8 worm cellular contexts compared by ENCODE assay signal in genomic region chrII:11132542-11132941, ce11.
TF ChIP-seq lines count a peak whose summit lies in the region.

F40F8.11 (minus strand) TSS chrII:11132590.

TF ChIP-seq in whole organism, L1 larva, 84 proteins besides CTCF, POLR2A, EP300 and RAD21 (continues in another document):
- TF ChIP-seq lsy-2 (tag; optimal IDR thresholded peaks at IDR 0.05; lab: Kevin White, UChicago) (peak; percentile 66 to 78), lin-13 (GFP tag; optimal IDR thresholded peaks at IDR 0.05; lab: Kevin White, UChicago) (no peak), dpl-1 (GFP tag; optimal IDR thresholded peaks at IDR 0.05; lab: Kevin White, UChicago) (peak; percentile 80 to 91 (median 88)), unc-86 (tag; optimal IDR thresholded peaks at IDR 0.05; lab: Kevin White, UChicago) (peak; percentile 3), nhr-90 (tag; optimal IDR thresholded peaks at IDR 0.05; lab: Kevin White, UChicago; ENCODE audit: poor library complexity) (no peak), xbp-1 (tag; optimal IDR thresholded peaks at IDR 0.05; lab: Kevin White, UChicago) (peak; percentile 21), blmp-1 (tag; optimal IDR thresholded peaks at IDR 0.05; lab: Kevin White, UChicago) (peak; percentile 35), mdl-1 (tag; optimal IDR thresholded peaks at IDR 0.05; lab: Kevin White, UChicago) (no peak), unc-98 (GFP tag; IDR thresholded peaks at IDR 0.05; lab: Robert Waterston, UW) (no peak), ces-1 (GFP tag; optimal IDR thresholded peaks at IDR 0.05; lab: Kevin White, UChicago) (no peak), isw-1 (GFP tag; IDR thresholded peaks at IDR 0.05; lab: Robert Waterston, UW) (0 out of 2 replicates have a peak, but pooled peaks have one; percentile 1)

TF ChIP-seq in whole organism, L2 larva, 48 proteins besides CTCF, POLR2A, EP300 and RAD21 (continues in another document):
- peak; percentile 15 for TF ChIP-seq F13H6.1 (tag; optimal IDR thresholded peaks at IDR 0.05; lab: Kevin White, UChicago)
- no peak for TF ChIP-seq alr-1 (tag; optimal IDR thresholded peaks at IDR 0.05; lab: Kevin White, UChicago)
- no peak for TF ChIP-seq elt-3 (tag; optimal IDR thresholded peaks at IDR 0.05; lab: Kevin White, UChicago)
- TF ChIP-seq sma-3 (GFP tag; optimal IDR thresholded peaks at IDR 0.05; lab: Kevin White, UChicago) = no peak
- no peak for TF ChIP-seq nhr-12 (tag; optimal IDR thresholded peaks at IDR 0.05; lab: Kevin White, UChicago)
- peak; percentile 18 to 77 for TF ChIP-seq lsy-2 (tag; optimal IDR thresholded peaks at IDR 0.05; lab: Kevin White, UChicago)
- no peak for TF ChIP-seq ceh-82 (tag; optimal IDR thresholded peaks at IDR 0.05; lab: Kevin White, UChicago)
- TF ChIP-seq mbf-1 (tag; optimal IDR thresholded peaks at IDR 0.05; lab: Kevin White, UChicago) = no peak
- no peak for TF ChIP-seq ceh-16 (tag; optimal IDR thresholded peaks at IDR 0.05; lab: Kevin White, UChicago)
- TF ChIP-seq lin-13 (GFP tag; optimal IDR thresholded peaks at IDR 0.05; lab: Kevin White, UChicago) = peak; percentile 54
- peak; percentile 48 for TF ChIP-seq crh-2 (tag; optimal IDR thresholded peaks at IDR 0.05; lab: Kevin White, UChicago)
- TF ChIP-seq dmd-4 (tag; optimal IDR thresholded peaks at IDR 0.05; lab: Kevin White, UChicago) = no peak

TF ChIP-seq in whole organism, L3 larva, 47 proteins besides CTCF, POLR2A, EP300 and RAD21 (continues in another document):
- peak; percentile 8 for TF ChIP-seq snpc-4 (tag; optimal IDR thresholded peaks at IDR 0.05; lab: Kevin White, UChicago)
- no peak for TF ChIP-seq nhr-76 (tag; optimal IDR thresholded peaks at IDR 0.05; lab: Kevin White, UChicago)
- TF ChIP-seq pha-4 (tag; optimal IDR thresholded peaks at IDR 0.05; lab: Kevin White, UChicago) = peak; percentile 31
- no peak for TF ChIP-seq nhr-12 (tag; optimal IDR thresholded peaks at IDR 0.05; lab: Kevin White, UChicago)
- TF ChIP-seq elt-3 (tag; optimal IDR thresholded peaks at IDR 0.05; lab: Kevin White, UChicago) = no peak
- TF ChIP-seq elt-2 (tag; optimal IDR thresholded peaks at IDR 0.05; lab: Kevin White, UChicago) = peak; percentile 18
- TF ChIP-seq nfya-1 (tag; optimal IDR thresholded peaks at IDR 0.05; lab: Kevin White, UChicago; ENCODE audit: insufficient read depth) = peak; percentile 54
- TF ChIP-seq ZK546.5 (tag; optimal IDR thresholded peaks at IDR 0.05; lab: Kevin White, UChicago) = no peak
- peak; percentile 47 for TF ChIP-seq lin-15B (tag; optimal IDR thresholded peaks at IDR 0.05; lab: Kevin White, UChicago)
- peak; percentile 53 for TF ChIP-seq nhr-23 (tag; optimal IDR thresholded peaks at IDR 0.05; lab: Kevin White, UChicago)
- TF ChIP-seq nhr-67 (tag; optimal IDR thresholded peaks at IDR 0.05; lab: Kevin White, UChicago) = no peak
- no peak for TF ChIP-seq fkh-10 (GFP tag; optimal IDR thresholded peaks at IDR 0.05; lab: Kevin White, UChicago)

TF ChIP-seq in whole organism, L4 larva, 104 proteins besides CTCF, POLR2A, EP300 and RAD21 (continues in another document):
- TF ChIP-seq lin-38 (GFP tag; IDR thresholded peaks at IDR 0.05; lab: Robert Waterston, UW) = peak; percentile 93
- TF ChIP-seq dpl-1 (GFP tag; optimal IDR thresholded peaks at IDR 0.05; lab: Kevin White, UChicago) = peak; percentile 86
- peak; percentile 66 for TF ChIP-seq dve-1 (tag; optimal IDR thresholded peaks at IDR 0.05; lab: Kevin White, UChicago; ENCODE audit: insufficient read depth)
- peak; percentile 68 for TF ChIP-seq mes-2 (tag; optimal IDR thresholded peaks at IDR 0.05; lab: Kevin White, UChicago; ENCODE audit: poor library complexity, severe bottlenecking)
- peak; percentile 8 for TF ChIP-seq aha-1 (tag; lab: Kevin White, UChicago)
- TF ChIP-seq daf-16 (GFP tag; optimal IDR thresholded peaks at IDR 0.05; lab: Kevin White, UChicago) = peak in 1 of 2 experiments; percentile 44
- peak; percentile 32 for TF ChIP-seq daf-16 (tag; optimal IDR thresholded peaks at IDR 0.05; lab: Kevin White, UChicago)
- no peak for TF ChIP-seq fos-1 (tag; optimal IDR thresholded peaks at IDR 0.05; lab: Kevin White, UChicago)
- TF ChIP-seq mep-1 (tag; optimal IDR thresholded peaks at IDR 0.05; lab: Kevin White, UChicago) = peak; percentile 21
- TF ChIP-seq lsy-2 (tag; optimal IDR thresholded peaks at IDR 0.05; lab: Kevin White, UChicago) = peak in 1 of 2 experiments; percentile 82
- TF ChIP-seq nhr-77 (tag; optimal IDR thresholded peaks at IDR 0.05; lab: Kevin White, UChicago) = peak; percentile 23

TF ChIP-seq in whole organism, late embryonic, 69 proteins besides CTCF, POLR2A, EP300 and RAD21:
- TF ChIP-seq dve-1 (tag; optimal IDR thresholded peaks at IDR 0.05; lab: Kevin White, UChicago) (no peak), unc-42 (tag; optimal IDR thresholded peaks at IDR 0.05; lab: Kevin White, UChicago) (peak; percentile 4), nhr-11 (tag; optimal IDR thresholded peaks at IDR 0.05; lab: Kevin White, UChicago) (no peak), ceh-9 (tag; optimal IDR thresholded peaks at IDR 0.05; lab: Kevin White, UChicago) (no peak), ceh-45 (GFP tag; IDR thresholded peaks at IDR 0.05; lab: Robert Waterston, UW) (no peak)

TF ChIP-seq in whole organism, midembryonic, 9 proteins besides CTCF, POLR2A, EP300 and RAD21:
- TF ChIP-seq ztf-23 (GFP tag; IDR thresholded peaks at IDR 0.05; lab: Robert Waterston, UW) = no peak
- TF ChIP-seq cog-1 (tag; optimal IDR thresholded peaks at IDR 0.05; lab: Kevin White, UChicago) = peak; percentile 10
- no peak for TF ChIP-seq klf-2 (GFP tag; conservative IDR thresholded peaks at IDR 0.05; lab: Robert Waterston, UW)
- TF ChIP-seq tab-1 (GFP tag; IDR thresholded peaks at IDR 0.05; lab: Robert Waterston, UW) = no peak
- TF ChIP-seq ztf-29 (GFP tag; IDR thresholded peaks at IDR 0.05; lab: Robert Waterston, UW) = no peak
- TF ChIP-seq med-1 (GFP tag; optimal IDR thresholded peaks at IDR 0.05; lab: Kevin White, UChicago; ENCODE audit: insufficient read depth) = no peak
- TF ChIP-seq T22C8.4 (GFP tag; IDR thresholded peaks at IDR 0.05; lab: Robert Waterston, UW) = no peak

TF ChIP-seq in whole organism, mixed stage, embryonic, 35 proteins besides CTCF, POLR2A, EP300 and RAD21:
- TF ChIP-seq elt-1 (tag; optimal IDR thresholded peaks at IDR 0.05; lab: Kevin White, UChicago; ENCODE audit: borderline replicate concordance, insufficient read depth) (no peak), nhr-76 (tag; optimal IDR thresholded peaks at IDR 0.05; lab: Kevin White, UChicago) (no peak), flh-1 (GFP tag; optimal IDR thresholded peaks at IDR 0.05; lab: Kevin White, UChicago) (no peak), cnd-1 (tag; optimal IDR thresholded peaks at IDR 0.05; lab: Kevin White, UChicago) (no peak), nhr-237 (tag; optimal IDR thresholded peaks at IDR 0.05; lab: Kevin White, UChicago) (peak; percentile 3), lsy-2 (tag; optimal IDR thresholded peaks at IDR 0.05; lab: Kevin White, UChicago) (peak; percentile 59), mep-1 (tag; optimal IDR thresholded peaks at IDR 0.05; lab: Kevin White, UChicago) (no peak), sem-2 (GFP tag; optimal IDR thresholded peaks at IDR 0.05; lab: Kevin White, UChicago) (no peak), blmp-1 (tag; optimal IDR thresholded peaks at IDR 0.05; lab: Kevin White, UChicago) (peak; percentile 4), ces-1 (GFP tag; optimal IDR thresholded peaks at IDR 0.05; lab: Kevin White, UChicago) (peak; percentile 6), ceh-39 (tag; optimal IDR thresholded peaks at IDR 0.05; lab: Kevin White, UChicago) (peak; percentile 4), unc-120 (tag; optimal IDR thresholded peaks at IDR 0.05; lab: Kevin White, UChicago; ENCODE audit: poor library complexity, severe bottlenecking) (peak; percentile 27), mab-5 (tag; optimal IDR thresholded peaks at IDR 0.05; lab: Kevin White, UChicago) (no peak), ham-2 (GFP tag; optimal IDR thresholded peaks at IDR 0.05; lab: Kevin White, UChicago) (no peak), drap-1 (GFP tag; optimal IDR thresholded peaks at IDR 0.05; lab: Kevin White, UChicago) (no peak), zip-8 (tag; optimal IDR thresholded peaks at IDR 0.05; lab: Kevin White, UChicago) (no peak)

TF ChIP-seq in whole organism, young adult, 124 proteins besides CTCF, POLR2A, EP300 and RAD21:
- TF ChIP-seq C06A6.2 (GFP tag; conservative IDR thresholded peaks at IDR 0.05; lab: Robert Waterston, UW) = no peak
- TF ChIP-seq ceh-27 (GFP tag; optimal IDR thresholded peaks at IDR 0.05; lab: Kevin White, UChicago) = no peak
- TF ChIP-seq F55B11.4 (tag; optimal IDR thresholded peaks at IDR 0.05; lab: Kevin White, UChicago; ENCODE audit: borderline replicate concordance, insufficient read depth) = no peak
- peak; percentile 55 for TF ChIP-seq lin-54 (GFP tag; optimal IDR thresholded peaks at IDR 0.05; lab: Kevin White, UChicago)
- no peak for TF ChIP-seq snpc-1.1 (tag; optimal IDR thresholded peaks at IDR 0.05; lab: Kevin White, UChicago; ENCODE audit: insufficient read depth)
- no peak for TF ChIP-seq sptf-2 (GFP tag; optimal IDR thresholded peaks at IDR 0.05; lab: Kevin White, UChicago)
- TF ChIP-seq ztf-6 (GFP tag; IDR thresholded peaks at IDR 0.05; lab: Robert Waterston, UW) = no peak
- TF ChIP-seq mcd-1 (GFP tag; IDR thresholded peaks at IDR 0.05; lab: Robert Waterston, UW) = peak; percentile 82
- TF ChIP-seq lin-35 (GFP tag; optimal IDR thresholded peaks at IDR 0.05; lab: Kevin White, UChicago) = peak in 1 of 3 experiments; percentile 59
- TF ChIP-seq F57A8.1 (GFP tag; optimal IDR thresholded peaks at IDR 0.05; lab: Kevin White, UChicago) = no peak
- no peak for TF ChIP-seq mel-28 (tag; optimal IDR thresholded peaks at IDR 0.05; lab: Kevin White, UChicago; ENCODE audit: borderline replicate concordance)
- peak; percentile 65 for TF ChIP-seq efl-1 (GFP tag; optimal IDR thresholded peaks at IDR 0.05; lab: Kevin White, UChicago)
- TF ChIP-seq let-526 (GFP tag; IDR thresholded peaks at IDR 0.05; lab: Robert Waterston, UW) = no peak
- no peak for TF ChIP-seq bed-2 (GFP tag; IDR thresholded peaks at IDR 0.05; lab: Robert Waterston, UW)
- TF ChIP-seq hmg-20 (GFP tag; IDR thresholded peaks at IDR 0.05; lab: Robert Waterston, UW) = no peak
TF ChIP-seq in whole organism, young adult: peak in this region for 4.
